Worm (Caenorhabditis elegans) whole organism, midembryonic: ENCODE results near the gene mth-1.

ENCODE experiments used
- T22C8.4 ChIP-seq: fragments of 200-800 bp; sonication (Bioruptor generic); IDR thresholded peaks from 2 replicates; pipeline ENCODE4 v1.3.6; 2022; ENCODE audit warnings: missing genetic modification characterization, missing compliant biosample characterization
- cog-1 ChIP-seq: sonication (generic microtip); optimal IDR thresholded peaks from 2 replicates; lab custom pipeline; 2016; ENCODE audit warnings: missing genetic modification characterization, missing compliant biosample characterization
- flt-1 ChIP-seq: fragments of 200-800 bp; sonication (Bioruptor generic); IDR thresholded peaks from 2 replicates; pipeline ENCODE4 v1.3.6; 2022; ENCODE audit warnings: missing genetic modification characterization, missing compliant biosample characterization
- klf-2 ChIP-seq: fragments of 200-800 bp; sonication (Bioruptor generic); conservative IDR thresholded peaks from 2 replicates; pipeline ENCODE4 v1.3.6; 2022; ENCODE audit warnings: missing genetic modification reagents, missing genetic modification characterization, missing compliant biosample characterization
- med-1 ChIP-seq: sonication (generic microtip); optimal IDR thresholded peaks from 2 replicates; lab custom pipeline; 2017; ENCODE audit warnings: missing genetic modification characterization, mild to moderate bottlenecking, missing compliant biosample characterization, antibody characterized with exemption, missing genetic modification reagents; ENCODE audit not compliant: insufficient read depth
- ref-1 ChIP-seq: fragments of 200-800 bp; sonication (Bioruptor generic); conservative IDR thresholded peaks from 2 replicates; pipeline ENCODE4 v1.3.6; 2022; ENCODE audit warnings: missing genetic modification reagents, missing genetic modification characterization, missing compliant biosample characterization
- tab-1 ChIP-seq: fragments of 200-800 bp; sonication (Bioruptor generic); IDR thresholded peaks from 2 replicates; pipeline ENCODE4 v1.3.6; 2022; ENCODE audit warnings: missing genetic modification characterization, missing compliant biosample characterization
- ztf-23 ChIP-seq: fragments of 200-800 bp; sonication (Bioruptor generic); IDR thresholded peaks from 2 replicates; pipeline ENCODE4 v1.3.6; 2022; ENCODE audit warnings: missing genetic modification reagents, missing genetic modification characterization, missing compliant biosample characterization
- ztf-29 ChIP-seq: fragments of 200-800 bp; sonication (Bioruptor generic); IDR thresholded peaks from 2 replicates; pipeline ENCODE4 v1.3.6; 2022; ENCODE audit warnings: missing genetic modification reagents, missing genetic modification characterization, missing compliant biosample characterization

Gene mth-1

DNA sequence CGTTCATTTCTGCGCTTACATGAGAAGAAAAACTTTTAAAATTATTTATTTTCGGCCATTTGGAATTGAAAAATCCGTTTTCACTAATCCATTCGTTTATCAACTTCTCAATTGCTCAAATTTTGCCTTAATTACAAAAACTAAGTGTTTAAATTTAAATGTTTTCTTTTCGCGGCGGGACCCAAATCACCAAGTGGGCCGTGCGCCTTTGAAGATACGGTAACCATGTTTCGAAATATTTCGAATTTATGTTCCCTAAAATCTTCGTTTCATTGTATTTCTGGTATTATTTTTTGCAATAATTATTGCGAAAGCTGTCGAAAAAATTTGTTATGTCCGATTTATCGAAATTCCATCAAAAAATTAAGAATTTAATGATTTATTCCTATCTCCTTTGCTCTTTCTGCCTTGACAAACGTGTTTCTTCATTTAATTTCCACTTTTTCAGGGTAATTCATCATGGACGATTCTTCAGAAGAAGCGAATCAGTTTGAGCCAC is 23.1 kb upstream of the mth-1 start, which contains the start of gene C16A11.4:
Gene C16A11.4 (plus strand): TSS at position 449 of the 499 bp plus-strand sequence.
- TF ChIP-seq flt-1 (GFP tag; lab: Robert Waterston, UW) (no peak), ztf-23 (GFP tag; lab: Robert Waterston, UW) (no peak), ztf-29 (GFP tag; lab: Robert Waterston, UW) (no peak), med-1 (GFP tag; lab: Kevin White, UChicago) (no peak), klf-2 (GFP tag; lab: Robert Waterston, UW) (no peak)

DNA sequence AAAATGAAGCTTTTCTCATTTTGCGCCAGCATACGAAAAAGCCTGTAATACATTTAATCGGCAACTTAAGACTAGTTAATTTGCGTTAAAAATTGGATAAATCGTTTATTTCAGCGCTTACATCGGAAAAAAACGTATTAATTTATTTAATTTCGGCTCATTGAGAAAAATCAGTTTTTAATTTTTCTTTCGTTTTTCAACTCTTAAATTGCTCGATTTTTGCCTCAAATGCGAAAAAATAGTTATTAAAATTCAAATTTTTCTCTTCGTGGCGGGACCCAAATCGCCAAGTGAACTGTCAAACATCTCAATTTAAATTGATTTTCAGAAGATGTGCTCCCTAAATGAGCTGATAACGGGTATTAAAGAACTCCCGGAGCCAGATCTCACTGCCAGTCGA is 19.4 kb upstream of the mth-1 start, which contains the start of gene C16A11.5:
Gene C16A11.5 (plus strand): TSS at position 323 of the 400 bp plus-strand sequence.
- TF ChIP-seq T22C8.4 (GFP tag; lab: Robert Waterston, UW) (no peak), cog-1 (no peak), tab-1 (GFP tag; lab: Robert Waterston, UW) (no peak), flt-1 (GFP tag; lab: Robert Waterston, UW) (no peak), med-1 (GFP tag; lab: Kevin White, UChicago) (no peak), klf-2 (GFP tag; lab: Robert Waterston, UW) (no peak), ztf-23 (GFP tag; lab: Robert Waterston, UW) (no peak), ref-1 (GFP tag; lab: Robert Waterston, UW) (no peak), ztf-29 (GFP tag; lab: Robert Waterston, UW) (no peak)

ce11 chrII:4222469-4222868 is 18.9 kb upstream of the mth-1 start:
- no peak for TF ChIP-seq flt-1 (GFP tag; lab: Robert Waterston, UW)
- TF ChIP-seq klf-2 (GFP tag; lab: Robert Waterston, UW): no peak

DNA sequence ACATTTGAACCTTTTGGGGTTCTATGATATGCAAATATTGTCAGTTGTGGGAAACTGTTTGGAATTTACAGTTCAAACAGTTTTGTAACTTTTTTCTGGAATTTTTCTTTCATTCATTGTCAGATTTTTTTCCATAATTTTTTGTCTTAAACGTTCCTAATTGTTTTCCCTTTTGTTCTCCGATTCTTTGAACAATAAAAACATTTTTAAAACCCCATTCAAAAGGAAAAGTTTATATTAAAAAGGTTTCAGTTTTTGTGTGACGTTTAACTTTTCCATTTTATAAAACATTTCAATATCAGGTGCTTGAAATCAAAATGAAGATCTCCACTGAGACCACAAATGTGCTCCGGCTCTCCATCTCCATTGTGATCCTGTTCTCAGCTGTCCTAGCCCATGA is 15.5 kb upstream of the mth-1 start, which contains the start of gene F31D5.1:
Gene F31D5.1 (plus strand): TSS at position 301 of the 400 bp plus-strand sequence.
- TF ChIP-seq T22C8.4 (GFP tag; lab: Robert Waterston, UW): no peak
- TF ChIP-seq med-1 (GFP tag; lab: Kevin White, UChicago): no peak
- TF ChIP-seq ref-1 (GFP tag; lab: Robert Waterston, UW): no peak
- TF ChIP-seq ztf-29 (GFP tag; lab: Robert Waterston, UW): no peak
- no peak for TF ChIP-seq tab-1 (GFP tag; lab: Robert Waterston, UW)

DNA sequence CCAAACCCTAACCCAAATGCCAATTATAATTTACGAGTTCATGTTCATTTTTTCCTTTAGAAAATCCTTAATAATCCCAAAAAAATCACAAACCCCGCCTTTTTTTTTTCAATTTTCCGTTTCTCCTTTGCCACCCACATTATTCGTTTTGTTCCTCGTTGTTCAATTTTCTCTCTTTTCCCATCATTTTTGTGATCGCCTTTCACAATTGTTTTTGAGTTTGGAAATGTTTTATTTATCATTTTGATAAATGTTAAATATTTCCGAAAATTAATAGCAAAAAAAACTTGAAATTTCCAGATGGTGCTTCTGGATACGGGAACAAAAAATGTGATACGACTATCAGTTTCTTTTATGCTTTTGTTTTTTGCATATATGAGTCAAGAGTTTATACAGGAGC is 11.7 kb upstream of the mth-1 start, which contains the start of gene F31D5.2:
Gene F31D5.2 (plus strand): TSS at position 301 of the 400 bp plus-strand sequence.
- TF ChIP-seq flt-1 (GFP tag; lab: Robert Waterston, UW) (no peak), ztf-23 (GFP tag; lab: Robert Waterston, UW) (no peak), klf-2 (GFP tag; lab: Robert Waterston, UW) (no peak), ztf-29 (GFP tag; lab: Robert Waterston, UW) (no peak), cog-1 (no peak), med-1 (GFP tag; lab: Kevin White, UChicago) (no peak), tab-1 (GFP tag; lab: Robert Waterston, UW) (no peak), T22C8.4 (GFP tag; lab: Robert Waterston, UW) (no peak), ref-1 (GFP tag; lab: Robert Waterston, UW) (no peak)

ce11 chrII:4211113-4211512 is 7.5 kb upstream of the mth-1 start, which contains the start of gene F31D5.7:
Gene F31D5.7 (plus strand): TSS chrII:4211413.
- TF ChIP-seq klf-2 (GFP tag; lab: Robert Waterston, UW) (no peak), ref-1 (GFP tag; lab: Robert Waterston, UW) (no peak), ztf-29 (GFP tag; lab: Robert Waterston, UW) (no peak), med-1 (GFP tag; lab: Kevin White, UChicago) (no peak), cog-1 (no peak), ztf-23 (GFP tag; lab: Robert Waterston, UW) (no peak), flt-1 (GFP tag; lab: Robert Waterston, UW) (no peak), T22C8.4 (GFP tag; lab: Robert Waterston, UW) (no peak), tab-1 (GFP tag; lab: Robert Waterston, UW) (no peak)

- no peak for TF ChIP-seq cog-1
- TF ChIP-seq ref-1 (GFP tag; lab: Robert Waterston, UW): no peak
- TF ChIP-seq T22C8.4 (GFP tag; lab: Robert Waterston, UW): no peak
- no peak for TF ChIP-seq tab-1 (GFP tag; lab: Robert Waterston, UW)
- TF ChIP-seq flt-1 (GFP tag; lab: Robert Waterston, UW): no peak
- TF ChIP-seq ztf-23 (GFP tag; lab: Robert Waterston, UW): no peak
- TF ChIP-seq ztf-29 (GFP tag; lab: Robert Waterston, UW): no peak
- TF ChIP-seq med-1 (GFP tag; lab: Kevin White, UChicago): no peak
- TF ChIP-seq klf-2 (GFP tag; lab: Robert Waterston, UW): no peak
These were observed 5.6 kb upstream of the mth-1 start, which contains the start of gene F31D5.6 for ce11 chrII:4209071-4209747. Gene F31D5.6 (plus strand): TSS chrII:4209697.

DNA sequence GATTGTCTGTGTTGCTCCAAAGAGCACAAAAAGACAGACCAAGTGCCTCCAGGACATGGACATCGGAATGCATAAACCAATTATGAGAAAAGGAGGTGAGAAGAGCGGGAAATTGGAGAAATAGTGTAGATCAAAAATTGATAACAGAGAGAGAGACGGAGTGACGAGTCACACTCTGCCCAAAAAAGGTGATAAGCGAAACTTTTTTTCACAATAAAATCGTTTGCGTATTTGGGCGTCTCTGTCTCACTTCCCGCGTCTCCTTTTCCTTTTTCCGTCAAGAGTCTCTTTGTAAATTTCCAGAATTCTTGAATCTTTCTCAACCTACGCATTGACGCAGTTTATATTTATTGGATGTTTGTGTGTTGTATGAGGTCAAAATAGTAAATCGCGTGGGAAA is 9.5 kb downstream of the mth-1 start, which contains the start of gene mth-2:
Gene mth-2 (minus strand): TSS at position 188 of the 400 bp plus-strand sequence.
- TF ChIP-seq ztf-23 (GFP tag; lab: Robert Waterston, UW) (no peak), flt-1 (GFP tag; lab: Robert Waterston, UW) (no peak), ref-1 (GFP tag; lab: Robert Waterston, UW) (no peak), T22C8.4 (GFP tag; lab: Robert Waterston, UW) (no peak), ztf-29 (GFP tag; lab: Robert Waterston, UW) (no peak), med-1 (GFP tag; lab: Kevin White, UChicago) (no peak)

DNA sequence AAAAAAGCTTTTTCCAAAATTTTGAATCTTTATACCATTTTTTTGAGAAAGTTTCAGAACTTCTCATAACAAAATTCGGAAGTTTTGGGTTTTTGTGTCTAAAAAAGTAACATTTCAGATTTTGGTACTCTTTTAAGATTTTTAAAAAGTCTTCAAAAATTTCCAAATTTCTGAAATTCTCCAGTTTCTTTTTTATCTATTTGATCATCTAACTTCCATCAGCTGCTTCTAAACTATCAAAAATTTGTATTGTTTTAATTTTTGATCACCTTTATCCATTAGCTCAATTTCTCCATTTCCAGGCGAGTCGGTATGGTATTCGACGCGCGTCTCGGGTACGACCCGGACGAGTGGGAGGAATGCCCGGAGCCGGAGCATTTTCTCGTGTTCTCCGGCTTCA is 17.2 kb downstream of the mth-1 start, which contains the start of gene cpna-1:
Gene cpna-1 (plus strand): TSS at position 301 of the 400 bp plus-strand sequence.
- TF ChIP-seq ztf-23 (GFP tag; lab: Robert Waterston, UW) (no peak), tab-1 (GFP tag; lab: Robert Waterston, UW) (no peak), flt-1 (GFP tag; lab: Robert Waterston, UW) (no peak)
